Worm (Caenorhabditis elegans): ENCODE data around the gene C44B7.11.

C44B7.11 gene

ce11 chrII:6844227-6845005 lies 52.9 kb downstream of the C44B7.11 start:
- TF ChIP-seq nhr-129 (tag; optimal IDR thresholded peaks at IDR 0.05) (peak; percentile 24), blmp-1 (tag; optimal IDR thresholded peaks at IDR 0.05; ENCODE audit: insufficient read depth) (no peak), sma-9 (GFP tag; optimal IDR thresholded peaks at IDR 0.05) (peak; percentile 5), sma-9 (tag; optimal IDR thresholded peaks at IDR 0.05) (no peak), unc-39 (tag; optimal IDR thresholded peaks at IDR 0.05) (no peak), ceh-82 (tag; optimal IDR thresholded peaks at IDR 0.05) (no peak), nhr-23 (tag; optimal IDR thresholded peaks at IDR 0.05) (no peak), alr-1 (tag; optimal IDR thresholded peaks at IDR 0.05) (no peak), crh-2 (tag; optimal IDR thresholded peaks at IDR 0.05) (peak; percentile 20), ceh-16 (tag; optimal IDR thresholded peaks at IDR 0.05) (no peak), C34F6.9 (tag; optimal IDR thresholded peaks at IDR 0.05) (peak; percentile 30), nhr-10 (tag; optimal IDR thresholded peaks at IDR 0.05) (no peak), mdl-1 (tag; optimal IDR thresholded peaks at IDR 0.05) (no peak), nhr-237 (tag; optimal IDR thresholded peaks at IDR 0.05) (no peak), unc-55 (GFP tag; optimal IDR thresholded peaks at IDR 0.05) (peak; percentile 38), fos-1 (tag; optimal IDR thresholded peaks at IDR 0.05) (no peak), lsy-2 (tag; optimal IDR thresholded peaks at IDR 0.05) (peak in 1 of 2 experiments; percentile 31), ztf-1 (GFP tag; conservative IDR thresholded peaks at IDR 0.05) (no peak), Y55F3AM.14 (GFP tag; optimal IDR thresholded peaks at IDR 0.05) (no peak), elt-1 (tag; optimal IDR thresholded peaks at IDR 0.05) (no peak), mbf-1 (tag; optimal IDR thresholded peaks at IDR 0.05) (no peak), ama-1 (optimal IDR thresholded peaks at IDR 0.05) (no peak), nhr-21 (tag; optimal IDR thresholded peaks at IDR 0.05) (no peak), lin-39 (tag; optimal IDR thresholded peaks at IDR 0.05) (no peak), lin-11 (tag; optimal IDR thresholded peaks at IDR 0.05) (no peak), nhr-12 (tag; optimal IDR thresholded peaks at IDR 0.05) (no peak), nhr-11 (tag; optimal IDR thresholded peaks at IDR 0.05) (no peak), snpc-4 (tag; optimal IDR thresholded peaks at IDR 0.05) (no peak), gmeb-1 (tag; optimal IDR thresholded peaks at IDR 0.05) (no peak), nhr-77 (tag; optimal IDR thresholded peaks at IDR 0.05) (no peak), lin-13 (GFP tag; optimal IDR thresholded peaks at IDR 0.05) (no peak), egl-27 (tag; optimal IDR thresholded peaks at IDR 0.05) (peak; percentile 47), sma-3 (GFP tag; optimal IDR thresholded peaks at IDR 0.05) (no peak), nhr-25 (tag; optimal IDR thresholded peaks at IDR 0.05) (no peak), zag-1 (tag; optimal IDR thresholded peaks at IDR 0.05) (no peak)
